Worm (Caenorhabditis elegans) whole organism, L2 larva: ENCODE data around the gene mdt-26.

Experiments
- R02D3.7 ChIP-seq: fragments of 150-350 bp; optimal IDR thresholded peaks from 2 replicates; lab custom pipeline; 2014; ENCODE audit warnings: missing biosample characterization, missing genetic modification characterization
- Y55F3AM.14 ChIP-seq: fragments of 200-800 bp; sonication (Bioruptor generic); optimal IDR thresholded peaks from 2 replicates; lab custom pipeline; 2018; ENCODE audit warnings: mild to moderate bottlenecking, missing genetic modification characterization, missing compliant biosample characterization
- ZK546.5 ChIP-seq: sonication (generic microtip); optimal IDR thresholded peaks from 2 replicates; lab custom pipeline; 2017; ENCODE audit warnings: missing biosample characterization, missing genetic modification characterization
- aly-2 ChIP-seq: fragments of 150-350 bp; optimal IDR thresholded peaks from 2 replicates; lab custom pipeline; 2014; ENCODE audit warnings: missing biosample characterization, missing genetic modification characterization
- lin-11 ChIP-seq: fragments of 150-350 bp; sonication (generic microtip); optimal IDR thresholded peaks from 2 replicates; lab custom pipeline; 2014; ENCODE audit warnings: missing biosample characterization, missing genetic modification characterization, inconsistent platforms, mixed read lengths
- lin-39 ChIP-seq: fragments of 150-350 bp; optimal IDR thresholded peaks from 2 replicates; lab custom pipeline; 2014; ENCODE audit warnings: missing biosample characterization, missing genetic modification reagents, missing genetic modification characterization
- lsy-2 ChIP-seq, 2 experiments: fragments of 150-350 bp in 1 of 2; sonication (generic microtip) in 1 of 2; optimal IDR thresholded peaks; 2 replicates each; lab custom pipeline; 2014 to 2017; ENCODE audit warnings: missing biosample characterization in 2 of 2, missing genetic modification characterization in 2 of 2
- mab-5 ChIP-seq: fragments of 150-350 bp; optimal IDR thresholded peaks from 2 replicates; lab custom pipeline; 2014; ENCODE audit warnings: missing biosample characterization, missing genetic modification characterization
- nhr-11 ChIP-seq: fragments of 150-350 bp; optimal IDR thresholded peaks from 2 replicates; lab custom pipeline; 2014; ENCODE audit warnings: missing biosample characterization, missing genetic modification characterization
- nhr-129 ChIP-seq: fragments of 150-350 bp; optimal IDR thresholded peaks from 2 replicates; lab custom pipeline; 2014; ENCODE audit warnings: missing biosample characterization, missing genetic modification characterization
- nhr-77 ChIP-seq: fragments of 150-350 bp; optimal IDR thresholded peaks from 2 replicates; lab custom pipeline; 2014; ENCODE audit warnings: missing biosample characterization, missing genetic modification characterization
- skn-1 ChIP-seq: sonication (generic microtip); optimal IDR thresholded peaks from 2 replicates; lab custom pipeline; 2017; ENCODE audit warnings: missing biosample characterization, missing genetic modification characterization
- snpc-4 ChIP-seq: fragments of 150-350 bp; optimal IDR thresholded peaks from 2 replicates; lab custom pipeline; 2014; ENCODE audit warnings: missing biosample characterization, missing genetic modification characterization

DNA sequence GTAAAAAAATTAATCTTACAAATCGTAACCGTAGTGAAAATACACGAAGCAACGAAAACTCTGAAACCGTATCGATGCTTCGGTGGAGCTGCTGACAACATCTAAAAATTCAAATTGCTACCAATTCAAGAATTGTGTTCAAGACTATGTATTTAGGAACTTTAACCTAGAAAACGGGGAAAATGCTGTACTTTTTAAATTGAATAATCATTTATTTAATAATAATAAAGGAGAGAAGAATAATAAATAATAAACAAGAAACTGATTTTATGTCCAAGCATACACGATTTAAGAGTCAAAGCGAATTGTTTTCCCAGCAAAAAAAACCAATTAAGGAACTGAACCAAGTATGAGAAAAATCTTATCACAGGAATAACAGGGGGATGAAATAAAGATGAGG lies 8.6 kb downstream of the mdt-26 start, which contains the start of gene C25H3.17:
- TF ChIP-seq mab-5 (no peak), skn-1 (tag; lab: Kevin White, UChicago) (no peak), lin-39 (tag; lab: Kevin White, UChicago) (no peak), R02D3.7 (tag; lab: Kevin White, UChicago) (no peak), ZK546.5 (tag; lab: Kevin White, UChicago) (no peak), snpc-4 (tag; lab: Kevin White, UChicago) (no peak), aly-2 (tag; lab: Kevin White, UChicago) (no peak), nhr-11 (no peak), nhr-129 (no peak), lin-11 (tag; lab: Kevin White, UChicago) (no peak), nhr-77 (no peak), lsy-2 (tag; optimal IDR thresholded peaks at IDR 0.05; lab: Kevin White, UChicago) (no peak), Y55F3AM.14 (GFP tag; lab: Kevin White, UChicago) (no peak)
